Worm (Caenorhabditis elegans) whole organism, early embryonic: ENCODE measurements around the gene srg-50.

Source experiments
- F13C5.2 ChIP-seq: sonication (generic microtip); optimal IDR thresholded peaks from 2 replicates; lab custom pipeline; 2017; ENCODE audit warnings: mild to moderate bottlenecking, missing genetic modification characterization, inconsistent platforms, missing compliant biosample characterization
- ama-1 ChIP-seq: fragments of 150-350 bp; optimal IDR thresholded peaks from 2 replicates; lab custom pipeline; 2014
- hmg-4 ChIP-seq: fragments of 200-800 bp; sonication (Bioruptor generic); optimal IDR thresholded peaks from 2 replicates; lab custom pipeline; 2018; ENCODE audit warnings: mild to moderate bottlenecking, missing genetic modification characterization, missing compliant biosample characterization
- tbx-11 ChIP-seq: fragments of 200-800 bp; sonication (Bioruptor generic); IDR thresholded peaks from 2 replicates; pipeline ENCODE4 v1.3.6; 2022; ENCODE audit warnings: missing genetic modification characterization, missing compliant biosample characterization
- tra-4 ChIP-seq: sonication (generic microtip); optimal IDR thresholded peaks from 2 replicates; lab custom pipeline; 2017; ENCODE audit warnings: missing genetic modification characterization, missing compliant biosample characterization

ce11 chrIV:7072110-7072509 is 2.9 kb downstream of the srg-50 start, which contains the start of gene srg-48:
- TF ChIP-seq tra-4 (tag; lab: Kevin White, UChicago) (no peak), ama-1 (lab: Kevin White, UChicago) (no peak), hmg-4 (no peak), tbx-11 (GFP tag; lab: Robert Waterston, UW) (no peak), F13C5.2 (tag; lab: Kevin White, UChicago) (no peak)
